Fruit fly (Drosophila melanogaster) whole organism, embryonic: ENCODE results near the gene Dsor1.

Source experiments
- Aef1 ChIP-seq: fragments of 200-800 bp; sonication (Bioruptor generic); IDR thresholded peaks from 3 replicates; pipeline ENCODE4 v1.3.6; 2022; ENCODE audit warnings: missing biosample characterization, missing genetic modification characterization
- Atf-2 ChIP-seq: fragments of 200-800 bp; sonication (Bioruptor generic); optimal IDR thresholded peaks from 2 replicates; lab custom pipeline; 2016; ENCODE audit warnings: missing biosample characterization, missing genetic modification characterization
- CG10654 ChIP-seq: fragments of 200-800 bp; sonication (Bioruptor generic); optimal IDR thresholded peaks from 2 replicates; lab custom pipeline; 2016; ENCODE audit warnings: missing biosample characterization, missing genetic modification characterization
- CG11560 ChIP-seq: fragments of 200-800 bp; sonication (Bioruptor generic); IDR thresholded peaks from 3 replicates; pipeline ENCODE4 v1.3.6; 2022; ENCODE audit warnings: missing biosample characterization, missing genetic modification characterization
- CG11696 ChIP-seq: fragments of 200-800 bp; sonication (Bioruptor generic); IDR thresholded peaks from 2 replicates; pipeline ENCODE4 v1.3.6; 2022; ENCODE audit warnings: missing biosample characterization, missing genetic modification characterization
- CG12219 ChIP-seq: fragments of 200-800 bp; sonication (Bioruptor generic); optimal IDR thresholded peaks from 3 replicates; lab custom pipeline; 2018; ENCODE audit warnings: missing biosample characterization, mild to moderate bottlenecking, missing genetic modification characterization
- CG14965 ChIP-seq: fragments of 200-800 bp; sonication (Bioruptor generic); optimal IDR thresholded peaks from 2 replicates; lab custom pipeline; 2016; ENCODE audit warnings: missing biosample characterization, missing genetic modification characterization, borderline replicate concordance
- CG15601 ChIP-seq: fragments of 200-800 bp; sonication (Bioruptor generic); optimal IDR thresholded peaks from 3 replicates; lab custom pipeline; 2019; ENCODE audit warnings: missing biosample characterization, mild to moderate bottlenecking, missing genetic modification characterization, moderate library complexity
- CG1647 ChIP-seq: fragments of 200-800 bp; sonication (Bioruptor generic); optimal IDR thresholded peaks from 3 replicates; lab custom pipeline; 2016; ENCODE audit warnings: missing biosample characterization, missing genetic modification characterization
- CG2875 ChIP-seq: fragments of 200-800 bp; sonication (Bioruptor generic); optimal IDR thresholded peaks from 2 replicates; lab custom pipeline; 2017; ENCODE audit warnings: missing biosample characterization, mild to moderate bottlenecking, missing genetic modification characterization, missing genetic modification reagents
- CG30403 ChIP-seq: fragments of 200-800 bp; sonication (Bioruptor generic); optimal IDR thresholded peaks from 3 replicates; lab custom pipeline; 2016; ENCODE audit warnings: missing biosample characterization, missing genetic modification characterization
- CG4360 ChIP-seq: fragments of 200-800 bp; sonication (Bioruptor generic); IDR thresholded peaks from 2 replicates; pipeline ENCODE4 v1.3.6; 2022; ENCODE audit warnings: missing biosample characterization, missing genetic modification characterization
- CG4404 ChIP-seq: fragments of 200-800 bp; sonication (Bioruptor generic); IDR thresholded peaks from 2 replicates; pipeline ENCODE4 v1.3.6; 2022; ENCODE audit warnings: missing biosample characterization, missing genetic modification characterization
- CG6254 ChIP-seq: fragments of 200-800 bp; sonication (Bioruptor generic); optimal IDR thresholded peaks from 3 replicates; lab custom pipeline; 2017; ENCODE audit warnings: mild to moderate bottlenecking, missing biosample characterization, missing genetic modification reagents, missing genetic modification characterization
- CG7372 ChIP-seq: fragments of 200-800 bp; sonication (Bioruptor generic); IDR thresholded peaks from 2 replicates; pipeline ENCODE4 v1.3.6; 2022; ENCODE audit warnings: missing biosample characterization, missing genetic modification characterization
- CG7963 ChIP-seq: fragments of 200-800 bp; sonication (Bioruptor generic); IDR thresholded peaks from 3 replicates; pipeline ENCODE4 v1.3.6; 2022; ENCODE audit warnings: missing biosample characterization, missing genetic modification characterization; ENCODE audit not compliant: partially characterized antibody
- CG8388 ChIP-seq: fragments of 200-800 bp; sonication (Bioruptor generic); optimal IDR thresholded peaks from 2 replicates; lab custom pipeline; 2019; ENCODE audit warnings: missing biosample characterization, mild to moderate bottlenecking, missing genetic modification characterization, moderate library complexity
- CG8944 ChIP-seq: fragments of 200-800 bp; sonication (Bioruptor generic); optimal IDR thresholded peaks from 3 replicates; lab custom pipeline; 2016; ENCODE audit warnings: missing biosample characterization, missing genetic modification characterization
- Gug ChIP-seq: fragments of 200-800 bp; sonication (Bioruptor generic); IDR thresholded peaks from 4 replicates; pipeline ENCODE4 v1.3.6; 2022; ENCODE audit warnings: missing biosample characterization, missing genetic modification characterization
- H15 ChIP-seq: fragments of 200-800 bp; sonication (Bioruptor generic); IDR thresholded peaks from 3 replicates; pipeline ENCODE4 v1.3.6; 2022; ENCODE audit warnings: missing biosample characterization, missing genetic modification characterization
- H2.0 ChIP-seq: fragments of 200-800 bp; sonication (Bioruptor generic); IDR thresholded peaks from 2 replicates; pipeline ENCODE4 v1.3.6; 2022; ENCODE audit warnings: missing biosample characterization, missing genetic modification characterization
- HmgZ ChIP-seq: fragments of 200-800 bp; sonication (Bioruptor generic); optimal IDR thresholded peaks from 2 replicates; lab custom pipeline; 2018; ENCODE audit warnings: missing biosample characterization, mild to moderate bottlenecking, missing genetic modification characterization
- Hsf ChIP-seq: fragments of 200-800 bp; sonication (Bioruptor generic); optimal IDR thresholded peaks from 3 replicates; lab custom pipeline; 2016; ENCODE audit warnings: missing biosample characterization, missing genetic modification characterization
- MTF-1 ChIP-seq: fragments of 200-800 bp; sonication (Bioruptor generic); optimal IDR thresholded peaks from 2 replicates; lab custom pipeline; 2018; ENCODE audit warnings: missing biosample characterization, mild to moderate bottlenecking, missing genetic modification characterization, borderline replicate concordance
- Max ChIP-seq: fragments of 200-800 bp; sonication (Bioruptor generic); optimal IDR thresholded peaks from 2 replicates; lab custom pipeline; 2016; ENCODE audit warnings: missing biosample characterization, mild to moderate bottlenecking, missing genetic modification characterization
- Mrtf ChIP-seq: fragments of 200-800 bp; sonication (Bioruptor generic); IDR thresholded peaks from 3 replicates; pipeline ENCODE4 v1.3.6; 2022; ENCODE audit warnings: missing biosample characterization, missing genetic modification characterization
- Myb ChIP-seq: fragments of 200-800 bp; sonication (Bioruptor generic); optimal IDR thresholded peaks from 2 replicates; lab custom pipeline; 2016; ENCODE audit warnings: missing biosample characterization, missing genetic modification characterization
- Xrp1 ChIP-seq: fragments of 200-800 bp; sonication (Bioruptor generic); IDR thresholded peaks from 2 replicates; pipeline ENCODE4 v1.3.6; 2022; ENCODE audit warnings: missing biosample characterization, missing genetic modification characterization
- ab ChIP-seq: fragments of 200-800 bp; sonication (Bioruptor generic); optimal IDR thresholded peaks from 2 replicates; lab custom pipeline; 2016; ENCODE audit warnings: missing biosample characterization, missing genetic modification characterization
- ash1 ChIP-seq: fragments of 200-800 bp; sonication (Bioruptor generic); optimal IDR thresholded peaks from 2 replicates; lab custom pipeline; 2018; ENCODE audit warnings: missing biosample characterization, mild to moderate bottlenecking, missing genetic modification characterization
- chm ChIP-seq: fragments of 200-800 bp; sonication (Bioruptor generic); IDR thresholded peaks from 2 replicates; pipeline ENCODE4 v1.3.6; 2022; ENCODE audit warnings: missing biosample characterization, missing genetic modification characterization
- corto ChIP-seq: fragments of 200-800 bp; sonication (Bioruptor generic); optimal IDR thresholded peaks from 2 replicates; lab custom pipeline; 2016; ENCODE audit warnings: missing biosample characterization, mild to moderate bottlenecking, missing genetic modification characterization, moderate library complexity
- dan ChIP-seq: fragments of 200-800 bp; sonication (Bioruptor generic); IDR thresholded peaks from 2 replicates; pipeline ENCODE4 v1.3.6; 2022; ENCODE audit warnings: missing biosample characterization, missing genetic modification characterization
- her ChIP-seq: fragments of 200-800 bp; sonication (Bioruptor generic); optimal IDR thresholded peaks from 2 replicates; lab custom pipeline; 2016; ENCODE audit warnings: missing biosample characterization, missing genetic modification characterization
- kay ChIP-seq: fragments of 200-800 bp; sonication (Bioruptor generic); optimal IDR thresholded peaks from 2 replicates; lab custom pipeline; 2016; ENCODE audit warnings: missing biosample characterization, missing genetic modification characterization
- knrl ChIP-seq: fragments of 200-800 bp; sonication (Bioruptor generic); IDR thresholded peaks from 3 replicates; pipeline ENCODE4 v1.3.6; 2022; ENCODE audit warnings: missing biosample characterization, missing genetic modification characterization; ENCODE audit not compliant: partially characterized antibody
- odd ChIP-seq: fragments of 200-800 bp; sonication (Bioruptor generic); optimal IDR thresholded peaks from 2 replicates; lab custom pipeline; 2017; ENCODE audit warnings: missing biosample characterization, mild to moderate bottlenecking, missing genetic modification characterization
- org-1 ChIP-seq: fragments of 200-800 bp; sonication (Bioruptor generic); optimal IDR thresholded peaks from 2 replicates; lab custom pipeline; 2017; ENCODE audit warnings: missing biosample characterization, missing genetic modification characterization
- p53 ChIP-seq: fragments of 200-800 bp; sonication (Bioruptor generic); optimal IDR thresholded peaks from 2 replicates; lab custom pipeline; 2016; ENCODE audit warnings: missing biosample characterization, missing genetic modification characterization
- pnt ChIP-seq: fragments of 200-800 bp; sonication (Bioruptor generic); optimal IDR thresholded peaks from 3 replicates; lab custom pipeline; 2016; ENCODE audit warnings: missing biosample characterization, missing genetic modification characterization
- repo ChIP-seq: fragments of 200-800 bp; sonication (Bioruptor generic); optimal IDR thresholded peaks from 2 replicates; lab custom pipeline; 2016; ENCODE audit warnings: missing biosample characterization, missing genetic modification characterization
- row ChIP-seq: fragments of 200-800 bp; sonication (Bioruptor generic); IDR thresholded peaks from 3 replicates; pipeline ENCODE4 v1.3.6; 2022; ENCODE audit warnings: missing biosample characterization, missing genetic modification characterization
- sc ChIP-seq, 3 experiments: fragments of >200 bp in 2 of 3; fragments of 200-800 bp in 1 of 3; sonication (Bioruptor generic) in 1 of 3; optimal IDR thresholded peaks; 2 replicates in 2 of 3; 3 replicates in 1 of 3; lab custom pipeline; 2017; ENCODE audit warnings: mild to moderate bottlenecking in 1 of 3, missing biosample characterization in 1 of 3, missing genetic modification characterization in 1 of 3, missing genetic modification reagents in 1 of 3
- scrt ChIP-seq: fragments of 200-800 bp; sonication (Bioruptor generic); optimal IDR thresholded peaks from 2 replicates; lab custom pipeline; 2018; ENCODE audit warnings: missing biosample characterization, mild to moderate bottlenecking, missing genetic modification characterization, moderate library complexity
- sens ChIP-seq: fragments of 200-800 bp; sonication (Bioruptor generic); peaks from one replicate; lab custom pipeline; 2016; ENCODE audit warnings: missing biosample characterization, missing genetic modification characterization
- slbo ChIP-seq: fragments of 200-800 bp; sonication (Bioruptor generic); IDR thresholded peaks from 2 replicates; pipeline ENCODE4 v1.3.6; 2022; ENCODE audit warnings: missing biosample characterization, missing genetic modification characterization
- slp2 ChIP-seq: fragments of 200-800 bp; sonication (Bioruptor generic); optimal IDR thresholded peaks from 2 replicates; lab custom pipeline; 2016; ENCODE audit warnings: missing biosample characterization, missing genetic modification characterization
- sob ChIP-seq: fragments of 200-800 bp; sonication (Bioruptor generic); IDR thresholded peaks from 2 replicates; pipeline ENCODE4 v1.3.6; 2022; ENCODE audit warnings: missing biosample characterization, missing genetic modification characterization
- ttk ChIP-seq: fragments of 200-800 bp; sonication (Bioruptor generic); IDR thresholded peaks from 2 replicates; pipeline ENCODE4 v2.1.2; 2022; ENCODE audit warnings: missing biosample characterization, missing genetic modification characterization
- unc-4 ChIP-seq: fragments of 200-800 bp; sonication (Bioruptor generic); IDR thresholded peaks from 2 replicates; pipeline ENCODE4 v1.3.6; 2022; ENCODE audit warnings: missing biosample characterization, missing genetic modification characterization; ENCODE audit not compliant: partially characterized antibody
- usp ChIP-seq: fragments of >200 bp; optimal IDR thresholded peaks from 2 replicates; lab custom pipeline; 2017; ENCODE audit warnings: missing biosample characterization, missing genetic modification characterization

Dsor1 gene

DNA sequence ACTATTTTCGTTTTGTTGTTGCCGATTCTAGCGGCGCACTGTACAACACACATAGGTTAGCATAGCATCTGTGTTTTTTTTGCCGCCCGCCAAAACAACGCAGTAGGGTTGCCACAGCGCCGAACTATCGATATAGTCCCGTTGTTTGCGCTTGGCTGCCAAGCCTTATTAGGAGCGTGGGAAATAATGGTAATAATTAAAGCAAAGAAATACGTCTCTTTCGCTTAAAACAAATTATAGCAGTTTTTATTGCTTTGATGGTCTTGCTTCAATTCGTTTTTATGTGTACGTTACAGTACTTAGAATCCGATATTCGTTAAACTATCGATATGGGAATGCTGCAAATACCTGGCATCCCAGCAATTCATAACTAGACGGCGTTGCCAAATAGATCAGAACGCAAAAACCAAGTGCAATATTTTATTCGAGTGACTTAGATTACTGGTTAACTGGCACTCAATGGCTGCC lies 3.7 kb upstream of the Dsor1 start, which contains the start of the genes mxc and Larp7 (continued):
- TF ChIP-seq sens (GFP tag; lab: Kevin White, UChicago) (peak; percentile 85), CG1647 (GFP tag; lab: Kevin White, UChicago) (peak; percentile 21), CG7372 (GFP tag; lab: Robert Waterston, UW) (peak; percentile 46; the same call in 1 of the 2 replicates), sob (GFP tag; lab: Robert Waterston, UW) (peak; percentile 38; the same call in 1 of the 2 replicates), H15 (no peak), scrt (GFP tag; lab: Kevin White, UChicago) (no peak), knrl (GFP tag; lab: Robert Waterston, UW) (peak; percentile 91), Gug (peak; percentile 68; the same call in 3 of the 4 replicates), CG12219 (GFP tag; lab: Kevin White, UChicago) (no peak), slp2 (GFP tag; lab: Kevin White, UChicago) (peak; percentile 57), H2.0 (GFP tag; lab: Robert Waterston, UW) (no peak), ttk (GFP tag; lab: Robert Waterston, UW) (no peak), Aef1 (peak; percentile 62), Hsf (GFP tag; lab: Kevin White, UChicago) (peak; percentile 66), row (peak; percentile 91), CG8944 (peak; percentile 64), chm (no peak), her (GFP tag; lab: Kevin White, UChicago) (peak; percentile 48), CG15601 (tag; lab: Kevin White, UChicago) (no peak), CG10654 (GFP tag; lab: Kevin White, UChicago) (peak; percentile 41), CG11560 (tag; lab: Robert Waterston, UW) (0 out of 3 replicates have a peak, but pooled peaks have one; percentile 50), corto (GFP tag; lab: Kevin White, UChicago) (no peak), CG4360 (GFP tag; lab: Robert Waterston, UW) (0 out of 2 replicates have a peak, but pooled peaks have one; percentile 32), CG2875 (GFP tag; lab: Kevin White, UChicago) (no peak), dan (GFP tag; lab: Robert Waterston, UW) (no peak), ab (GFP tag; lab: Kevin White, UChicago) (no peak), unc-4 (GFP tag; lab: Robert Waterston, UW) (peak; percentile 92), odd (GFP tag; lab: Kevin White, UChicago) (no peak), pnt (GFP tag; lab: Kevin White, UChicago) (peak; percentile 67), sc (optimal IDR thresholded peaks at IDR 0.05; lab: Kevin White, UChicago) (no peak), sc (GFP tag; optimal IDR thresholded peaks at IDR 0.05; lab: Kevin White, UChicago) (no peak), ash1 (GFP tag; lab: Kevin White, UChicago) (no peak), MTF-1 (no peak), CG8388 (peak; percentile 7), kay (GFP tag; lab: Kevin White, UChicago) (peak; percentile 14), slbo (GFP tag; lab: Robert Waterston, UW) (peak; percentile 72), org-1 (no peak), HmgZ (tag; lab: Kevin White, UChicago) (peak; percentile 77), CG6254 (GFP tag; lab: Kevin White, UChicago) (no peak), Atf-2 (peak; percentile 48), CG11696 (GFP tag; lab: Robert Waterston, UW) (no peak), CG14965 (GFP tag; lab: Kevin White, UChicago) (no peak), repo (GFP tag; lab: Kevin White, UChicago) (no peak), p53 (no peak), Max (peak; percentile 68), Myb (GFP tag; lab: Kevin White, UChicago) (peak; percentile 76), CG4404 (GFP tag; lab: Robert Waterston, UW) (peak; percentile 68), usp (GFP tag; lab: Kevin White, UChicago) (no peak), Xrp1 (GFP tag; lab: Robert Waterston, UW) (no peak; the same call in 1 of the 2 replicates), CG7963 (no peak), Mrtf (GFP tag; lab: Robert Waterston, UW) (no peak), CG30403 (GFP tag; lab: Kevin White, UChicago) (peak; percentile 72)
